Worm (Caenorhabditis elegans) whole organism, mixed stage, embryonic: ENCODE data around the gene sre-13.

Source experiments
- M03D4.4 ChIP-seq: sonication (generic microtip); optimal IDR thresholded peaks from 2 replicates; lab custom pipeline; 2017; ENCODE audit warnings: mild to moderate bottlenecking, missing genetic modification characterization, missing compliant biosample characterization
- bed-3 ChIP-seq: fragments of 200-800 bp; sonication (Bioruptor generic); optimal IDR thresholded peaks from 3 replicates; lab custom pipeline; 2018; ENCODE audit warnings: mild to moderate bottlenecking, missing genetic modification characterization, moderate library complexity, missing compliant biosample characterization
- blmp-1 ChIP-seq: fragments of 150-350 bp; optimal IDR thresholded peaks from 2 replicates; lab custom pipeline; 2014; ENCODE audit warnings: missing biosample characterization, missing genetic modification characterization
- ceh-39 ChIP-seq: fragments of 150-350 bp; optimal IDR thresholded peaks from 2 replicates; lab custom pipeline; 2014; ENCODE audit warnings: missing biosample characterization, missing genetic modification characterization
- ceh-43 ChIP-seq: fragments of 200-800 bp; sonication (Bioruptor generic); optimal IDR thresholded peaks from 2 replicates; lab custom pipeline; 2018; ENCODE audit warnings: mild to moderate bottlenecking, missing genetic modification characterization, moderate library complexity, missing compliant biosample characterization
- ceh-83 ChIP-seq: fragments of 200-800 bp; sonication (Bioruptor generic); optimal IDR thresholded peaks from 2 replicates; lab custom pipeline; 2018; ENCODE audit warnings: mild to moderate bottlenecking, missing genetic modification characterization, missing compliant biosample characterization
- ces-1 ChIP-seq: fragments of 150-350 bp; optimal IDR thresholded peaks from 2 replicates; lab custom pipeline; 2014; ENCODE audit warnings: missing biosample characterization, missing genetic modification reagents, missing genetic modification characterization
- cnd-1 ChIP-seq: fragments of 200-800 bp; sonication (Bioruptor generic); optimal IDR thresholded peaks from 2 replicates; lab custom pipeline; 2018; ENCODE audit warnings: mild to moderate bottlenecking, missing genetic modification characterization, missing compliant biosample characterization
- drap-1 ChIP-seq: fragments of 200-800 bp; sonication (Bioruptor generic); optimal IDR thresholded peaks from 3 replicates; lab custom pipeline; 2018; ENCODE audit warnings: mild to moderate bottlenecking, missing genetic modification characterization, missing compliant biosample characterization
- elt-1 ChIP-seq: sonication (generic microtip); optimal IDR thresholded peaks from 2 replicates; lab custom pipeline; 2017; ENCODE audit warnings: missing genetic modification characterization, mild to moderate bottlenecking, missing compliant biosample characterization, antibody characterized with exemption, moderate library complexity, borderline replicate concordance; ENCODE audit not compliant: insufficient read depth
- elt-3 ChIP-seq: fragments of 150-350 bp; optimal IDR thresholded peaks from 2 replicates; lab custom pipeline; 2014; ENCODE audit warnings: missing biosample characterization, missing genetic modification characterization
- flh-1 ChIP-seq: fragments of 200-800 bp; sonication (Bioruptor generic); optimal IDR thresholded peaks from 2 replicates; lab custom pipeline; 2018; ENCODE audit warnings: mild to moderate bottlenecking, missing genetic modification characterization, moderate library complexity, missing compliant biosample characterization
- ham-2 ChIP-seq: fragments of 200-800 bp; sonication (Bioruptor generic); optimal IDR thresholded peaks from 2 replicates; lab custom pipeline; 2018; ENCODE audit warnings: mild to moderate bottlenecking, missing genetic modification characterization, missing compliant biosample characterization
- hlh-1 ChIP-seq: fragments of 150-350 bp; optimal IDR thresholded peaks from 2 replicates; lab custom pipeline; 2014; ENCODE audit warnings: missing biosample characterization, missing genetic modification reagents, missing genetic modification characterization
- lin-32 ChIP-seq: fragments of 200-800 bp; sonication (Bioruptor generic); optimal IDR thresholded peaks from 2 replicates; lab custom pipeline; 2018; ENCODE audit warnings: mild to moderate bottlenecking, missing genetic modification characterization, missing compliant biosample characterization
- lsy-2 ChIP-seq: fragments of 150-350 bp; optimal IDR thresholded peaks from 2 replicates; lab custom pipeline; 2014; ENCODE audit warnings: missing biosample characterization, missing genetic modification characterization
- mab-5 ChIP-seq: fragments of 150-350 bp; optimal IDR thresholded peaks from 2 replicates; lab custom pipeline; 2014; ENCODE audit warnings: missing biosample characterization, missing genetic modification characterization
- mep-1 ChIP-seq: fragments of 150-350 bp; optimal IDR thresholded peaks from 2 replicates; lab custom pipeline; 2017; ENCODE audit warnings: missing biosample characterization, missing genetic modification reagents, missing genetic modification characterization, inconsistent platforms
- mls-2 ChIP-seq: sonication (generic microtip); optimal IDR thresholded peaks from 2 replicates; lab custom pipeline; 2016; ENCODE audit warnings: mild to moderate bottlenecking, missing genetic modification characterization, moderate library complexity, missing compliant biosample characterization
- nhr-12 ChIP-seq: fragments of 150-350 bp; optimal IDR thresholded peaks from 2 replicates; lab custom pipeline; 2014; ENCODE audit warnings: missing biosample characterization, missing genetic modification characterization
- nhr-2 ChIP-seq: fragments of 150-350 bp; optimal IDR thresholded peaks from 2 replicates; lab custom pipeline; 2014; ENCODE audit warnings: missing biosample characterization, missing genetic modification characterization
- nhr-237 ChIP-seq: fragments of 150-350 bp; optimal IDR thresholded peaks from 2 replicates; lab custom pipeline; 2014; ENCODE audit warnings: missing biosample characterization, missing genetic modification characterization
- nhr-28 ChIP-seq: fragments of 150-350 bp; optimal IDR thresholded peaks from 2 replicates; lab custom pipeline; 2014; ENCODE audit warnings: missing biosample characterization, missing genetic modification characterization
- nhr-76 ChIP-seq: sonication (generic microtip); optimal IDR thresholded peaks from 2 replicates; lab custom pipeline; 2017; ENCODE audit warnings: missing biosample characterization, missing genetic modification characterization
- pha-4 ChIP-seq: fragments of 150-350 bp; optimal IDR thresholded peaks from 2 replicates; lab custom pipeline; 2018; ENCODE audit warnings: missing biosample characterization, missing genetic modification reagents, missing genetic modification characterization
- sem-2 ChIP-seq: fragments of 200-800 bp; sonication (Bioruptor generic); optimal IDR thresholded peaks from 2 replicates; lab custom pipeline; 2018; ENCODE audit warnings: mild to moderate bottlenecking, missing genetic modification characterization, missing compliant biosample characterization
- snpc-4 ChIP-seq: fragments of 150-350 bp; optimal IDR thresholded peaks from 2 replicates; lab custom pipeline; 2014; ENCODE audit warnings: missing biosample characterization, missing genetic modification characterization
- sptf-1 ChIP-seq: sonication (generic microtip); optimal IDR thresholded peaks from 2 replicates; lab custom pipeline; 2017; ENCODE audit warnings: mild to moderate bottlenecking, missing genetic modification characterization, moderate library complexity, missing compliant biosample characterization
- tbx-8 ChIP-seq: fragments of 200-800 bp; sonication (Bioruptor generic); optimal IDR thresholded peaks from 2 replicates; lab custom pipeline; 2018; ENCODE audit warnings: mild to moderate bottlenecking, missing genetic modification characterization, moderate library complexity, missing compliant biosample characterization
- unc-120 ChIP-seq: sonication (generic microtip); optimal IDR thresholded peaks from 2 replicates; lab custom pipeline; 2017; ENCODE audit warnings: missing genetic modification characterization, missing compliant biosample characterization; ENCODE audit not compliant: poor library complexity, severe bottlenecking
- unc-39 ChIP-seq: fragments of 150-350 bp; optimal IDR thresholded peaks from 2 replicates; lab custom pipeline; 2014; ENCODE audit warnings: missing biosample characterization, missing genetic modification characterization
- unc-62 ChIP-seq: fragments of 150-350 bp; optimal IDR thresholded peaks from 2 replicates; lab custom pipeline; 2014; ENCODE audit warnings: missing biosample characterization, missing genetic modification reagents, missing genetic modification characterization
- zip-8 ChIP-seq: fragments of 150-350 bp; optimal IDR thresholded peaks from 2 replicates; lab custom pipeline; 2014; ENCODE audit warnings: missing biosample characterization, missing genetic modification characterization
- ztf-11 ChIP-seq: fragments of 150-350 bp; optimal IDR thresholded peaks from 2 replicates; lab custom pipeline; 2014; ENCODE audit warnings: missing biosample characterization, missing genetic modification characterization

Gene sre-13

ce11 chrII:14668608-14669007 is 32.0 kb upstream of the sre-13 start:
- TF ChIP-seq pha-4 (tag; lab: Kevin White, UChicago) (no peak), unc-62 (no peak), ztf-11 (no peak), nhr-12 (tag; lab: Kevin White, UChicago) (no peak), sptf-1 (tag; lab: Kevin White, UChicago) (no peak), mab-5 (tag; lab: Kevin White, UChicago) (no peak), bed-3 (GFP tag; lab: Kevin White, UChicago) (no peak), flh-1 (GFP tag; lab: Kevin White, UChicago) (no peak), hlh-1 (tag; lab: Kevin White, UChicago) (no peak), unc-120 (tag; lab: Kevin White, UChicago) (no peak), ceh-83 (GFP tag; lab: Kevin White, UChicago) (no peak), tbx-8 (no peak), snpc-4 (no peak), lsy-2 (tag; lab: Kevin White, UChicago) (no peak), cnd-1 (tag; lab: Kevin White, UChicago) (no peak), ham-2 (no peak), mls-2 (tag; lab: Kevin White, UChicago) (no peak)

ce11 chrII:14666274-14666673 is 29.6 kb upstream of the sre-13 start:
- no peak for TF ChIP-seq ham-2
- no peak for TF ChIP-seq pha-4 (tag; lab: Kevin White, UChicago)
- TF ChIP-seq nhr-237 (tag; lab: Kevin White, UChicago), result no peak
- no peak for TF ChIP-seq cnd-1 (tag; lab: Kevin White, UChicago)
- TF ChIP-seq elt-3 (tag; lab: Kevin White, UChicago), result no peak
- TF ChIP-seq ztf-11, result no peak
- no peak for TF ChIP-seq nhr-76
- no peak for TF ChIP-seq mab-5 (tag; lab: Kevin White, UChicago)
- TF ChIP-seq mep-1 (tag; lab: Kevin White, UChicago), result no peak
- no peak for TF ChIP-seq nhr-28
- no peak for TF ChIP-seq elt-1 (tag; lab: Kevin White, UChicago)
- no peak for TF ChIP-seq nhr-12 (tag; lab: Kevin White, UChicago)
- no peak for TF ChIP-seq lin-32

- TF ChIP-seq ceh-43 (GFP tag; lab: Kevin White, UChicago), result no peak
- no peak for TF ChIP-seq unc-62
- TF ChIP-seq flh-1 (GFP tag; lab: Kevin White, UChicago), result no peak
- TF ChIP-seq ham-2, result peak; percentile 36
Measured at ce11 chrII:14664647-14665518, 28.2 kb upstream of the sre-13 start.

ce11 chrII:14647550-14647949 is 10.9 kb upstream of the sre-13 start:
- no peak for TF ChIP-seq pha-4 (tag; lab: Kevin White, UChicago)
- TF ChIP-seq bed-3 (GFP tag; lab: Kevin White, UChicago), result no peak
- TF ChIP-seq mab-5 (tag; lab: Kevin White, UChicago), result no peak
- TF ChIP-seq drap-1 (GFP tag; lab: Kevin White, UChicago), result no peak
- TF ChIP-seq lin-32, result no peak
- TF ChIP-seq cnd-1 (tag; lab: Kevin White, UChicago), result no peak
- TF ChIP-seq sem-2, result no peak
- TF ChIP-seq nhr-12 (tag; lab: Kevin White, UChicago), result no peak
- no peak for TF ChIP-seq ceh-43 (GFP tag; lab: Kevin White, UChicago)
- TF ChIP-seq mls-2 (tag; lab: Kevin White, UChicago), result no peak
- no peak for TF ChIP-seq hlh-1 (tag; lab: Kevin White, UChicago)
- no peak for TF ChIP-seq nhr-2 (tag; lab: Kevin White, UChicago)
- no peak for TF ChIP-seq ces-1
- TF ChIP-seq elt-1 (tag; lab: Kevin White, UChicago), result no peak
- no peak for TF ChIP-seq ztf-11
- no peak for TF ChIP-seq M03D4.4 (tag; lab: Kevin White, UChicago)

- TF ChIP-seq lsy-2 (tag; lab: Kevin White, UChicago) (no peak), pha-4 (tag; lab: Kevin White, UChicago) (no peak), nhr-2 (tag; lab: Kevin White, UChicago) (no peak), zip-8 (tag; lab: Kevin White, UChicago) (no peak), elt-1 (tag; lab: Kevin White, UChicago) (no peak), lin-32 (no peak), elt-3 (tag; lab: Kevin White, UChicago) (no peak), bed-3 (GFP tag; lab: Kevin White, UChicago) (no peak), ces-1 (peak; percentile 50), drap-1 (GFP tag; lab: Kevin White, UChicago) (no peak), ceh-39 (tag; lab: Kevin White, UChicago) (no peak), mls-2 (tag; lab: Kevin White, UChicago) (no peak), ztf-11 (no peak), unc-120 (tag; lab: Kevin White, UChicago) (peak; percentile 33), flh-1 (GFP tag; lab: Kevin White, UChicago) (no peak), snpc-4 (no peak), ceh-83 (GFP tag; lab: Kevin White, UChicago) (no peak), sptf-1 (tag; lab: Kevin White, UChicago) (no peak), unc-39 (no peak), M03D4.4 (tag; lab: Kevin White, UChicago) (no peak), nhr-12 (tag; lab: Kevin White, UChicago) (no peak), mab-5 (tag; lab: Kevin White, UChicago) (no peak), unc-62 (peak; percentile 94), tbx-8 (no peak), nhr-28 (no peak), ham-2 (peak; percentile 30), mep-1 (tag; lab: Kevin White, UChicago) (peak; percentile 10), cnd-1 (tag; lab: Kevin White, UChicago) (no peak), sem-2 (no peak), blmp-1 (tag; lab: Kevin White, UChicago) (no peak), ceh-43 (GFP tag; lab: Kevin White, UChicago) (no peak)
Measured at ce11 chrII:14645290-14645689, 8.7 kb upstream of the sre-13 start.
